Fruit fly (Drosophila melanogaster): ENCODE measurements around the gene cv.

The cv gene

DNA sequence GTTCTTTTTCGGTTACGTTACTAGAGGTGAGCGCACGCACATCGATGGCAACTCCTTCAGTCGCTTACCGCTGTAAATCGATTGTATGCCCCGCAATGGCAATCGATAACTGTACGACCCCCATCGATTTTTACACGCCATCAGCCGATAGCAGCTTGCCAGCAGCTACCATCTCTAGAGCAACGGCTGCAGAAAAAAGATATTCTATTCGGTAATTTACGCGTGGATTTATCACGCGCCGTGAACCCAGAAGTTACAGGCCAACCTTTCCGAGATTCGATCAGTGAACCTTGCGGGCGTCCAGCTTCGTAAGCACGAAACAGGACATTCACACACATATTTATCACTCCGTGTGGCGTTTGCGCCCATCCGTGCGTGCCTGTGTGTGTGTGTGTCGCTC lies 23.9 kb upstream of the cv start, which contains the start of the genes Sirt4 and CG4119 (continued):
- peak; percentile 45 for TF ChIP-seq CG8924 (tag; optimal IDR thresholded peaks at IDR 0.05)
- peak; percentile 9 for TF ChIP-seq Dek (tag; optimal IDR thresholded peaks at IDR 0.05)
- peak; percentile 98 for TF ChIP-seq CG6791 (GFP tag; IDR thresholded peaks at IDR 0.05; ENCODE audit: partially characterized antibody)
- no peak for TF ChIP-seq fd3F (GFP tag; optimal IDR thresholded peaks at IDR 0.05)
- peak; percentile 96 for TF ChIP-seq CG16813 (GFP tag; IDR thresholded peaks at IDR 0.05; ENCODE audit: partially characterized antibody)
- TF ChIP-seq Sry-δ (GFP tag; optimal IDR thresholded peaks at IDR 0.05): peak; percentile 99
- peak; percentile 57 for TF ChIP-seq CG17186 (GFP tag; optimal IDR thresholded peaks at IDR 0.05)
- peak; percentile 40 for TF ChIP-seq CG14710 (tag; optimal IDR thresholded peaks at IDR 0.05)
- TF ChIP-seq PHDP (tag; optimal IDR thresholded peaks at IDR 0.05): peak; percentile 10
- TF ChIP-seq Hey (tag; optimal IDR thresholded peaks at IDR 0.05): no peak
- TF ChIP-seq CG34422 (GFP tag; IDR thresholded peaks at IDR 0.05): peak; percentile 56; the same call in 1 of the 3 replicates
- TF ChIP-seq CG7372 (GFP tag; IDR thresholded peaks at IDR 0.05): no peak; the same call in 1 of the 2 replicates
- peak; percentile 7 for TF ChIP-seq CG10979 (tag; optimal IDR thresholded peaks at IDR 0.05)
- TF ChIP-seq CG7987 (GFP tag; optimal IDR thresholded peaks at IDR 0.05): peak; percentile 11
- peak; percentile 98 for TF ChIP-seq CG7963 (GFP tag; IDR thresholded peaks at IDR 0.05; ENCODE audit: partially characterized antibody)
- TF ChIP-seq crp (GFP tag; optimal IDR thresholded peaks at IDR 0.05): peak in 1 of 2 experiments; percentile 44
- no peak for TF ChIP-seq Ssrp (tag; optimal IDR thresholded peaks at IDR 0.05)
- TF ChIP-seq CG8478 (optimal IDR thresholded peaks at IDR 0.05): peak; percentile 30
- no peak for TF ChIP-seq pb (GFP tag; optimal IDR thresholded peaks at IDR 0.05)
- TF ChIP-seq CG2875 (GFP tag; optimal IDR thresholded peaks at IDR 0.05): no peak
- TF ChIP-seq CG31388 (GFP tag; optimal IDR thresholded peaks at IDR 0.05): no peak
- TF ChIP-seq CG13894 (tag; optimal IDR thresholded peaks at IDR 0.05): peak; percentile 20
- peak; percentile 9 for TF ChIP-seq CG3281 (GFP tag; optimal IDR thresholded peaks at IDR 0.05)
- peak; percentile 93 for TF ChIP-seq pzg (GFP tag; optimal IDR thresholded peaks at IDR 0.05)
- TF ChIP-seq CG9797 (GFP tag; optimal IDR thresholded peaks at IDR 0.05): peak; percentile 32
- peak in 1 of 2 experiments; percentile 80 for TF ChIP-seq Pdp1 (GFP tag; optimal IDR thresholded peaks at IDR 0.05)
- peak; percentile 18 for TF ChIP-seq CG2678 (tag; optimal IDR thresholded peaks at IDR 0.05)
- TF ChIP-seq CG32767 (GFP tag; IDR thresholded peaks at IDR 0.05): 0 out of 2 replicates have a peak, but pooled peaks have one; percentile 21
- no peak for TF ChIP-seq CG1024 (GFP tag; IDR thresholded peaks at IDR 0.05)
- TF ChIP-seq pnt (GFP tag; optimal IDR thresholded peaks at IDR 0.05): no peak
- peak; percentile 62 for TF ChIP-seq Rfx (GFP tag; IDR thresholded peaks at IDR 0.05)
- peak; percentile 17 for TF ChIP-seq oc (tag; optimal IDR thresholded peaks at IDR 0.05)
- TF ChIP-seq CG18011 (GFP tag; optimal IDR thresholded peaks at IDR 0.05): peak; percentile 2
- TF ChIP-seq Hmr (GFP tag; optimal IDR thresholded peaks at IDR 0.05): peak; percentile 40
- no peak for TF ChIP-seq lov (optimal IDR thresholded peaks at IDR 0.05)
- TF ChIP-seq lov (GFP tag; IDR thresholded peaks at IDR 0.05): no peak
- peak; percentile 13 for TF ChIP-seq Antp (GFP tag; optimal IDR thresholded peaks at IDR 0.05)
- peak; percentile 19 for TF ChIP-seq CG7786 (GFP tag; optimal IDR thresholded peaks at IDR 0.05)
- TF ChIP-seq E2f2 (GFP tag; IDR thresholded peaks at IDR 0.05): peak; percentile 54
- peak; percentile 60 for TF ChIP-seq row (GFP tag; IDR thresholded peaks at IDR 0.05)
- no peak for TF ChIP-seq zf30C (GFP tag; optimal IDR thresholded peaks at IDR 0.05)
- peak; percentile 32 for TF ChIP-seq Dad (GFP tag; optimal IDR thresholded peaks at IDR 0.05)
- peak; percentile 40 for TF ChIP-seq CG12391 (tag; optimal IDR thresholded peaks at IDR 0.05)
- TF ChIP-seq sd (tag; optimal IDR thresholded peaks at IDR 0.05): peak; percentile 19
- TF ChIP-seq CG9437 (GFP tag; optimal IDR thresholded peaks at IDR 0.05): peak; percentile 97
- peak; percentile 41 for TF ChIP-seq HmgZ (tag; optimal IDR thresholded peaks at IDR 0.05)
- no peak for TF ChIP-seq CG4360 (GFP tag; IDR thresholded peaks at IDR 0.05)
- TF ChIP-seq trem (tag; optimal IDR thresholded peaks at IDR 0.05): peak; percentile 56
- peak; percentile 63 for TF ChIP-seq sug (tag; optimal IDR thresholded peaks at IDR 0.05)
- TF ChIP-seq dimm (GFP tag; IDR thresholded peaks at IDR 0.05): no peak
